Fruit fly (Drosophila melanogaster) whole organism, prepupa: ENCODE measurements around the gene Ltn1.

ENCODE experiments used
- CG10631 ChIP-seq: fragments of 200-800 bp; sonication (Bioruptor generic); optimal IDR thresholded peaks from 2 replicates; lab custom pipeline; 2016; ENCODE audit warnings: missing biosample characterization, missing genetic modification characterization
- CG11294 ChIP-seq: fragments of 200-800 bp; sonication (Bioruptor generic); IDR thresholded peaks from 2 replicates; pipeline ENCODE4 v1.3.6; 2022; ENCODE audit warnings: missing biosample characterization, missing genetic modification characterization
- CG11762 ChIP-seq: fragments of 200-800 bp; sonication (Bioruptor generic); optimal IDR thresholded peaks from 3 replicates; lab custom pipeline; 2016; ENCODE audit warnings: missing biosample characterization, missing genetic modification characterization; ENCODE audit not compliant: insufficient read depth
- CG11902 ChIP-seq: fragments of 200-800 bp; sonication (Bioruptor generic); optimal IDR thresholded peaks from 3 replicates; lab custom pipeline; 2016; ENCODE audit warnings: missing biosample characterization, missing genetic modification characterization
- CG15336 ChIP-seq: fragments of 200-800 bp; sonication (Bioruptor generic); IDR thresholded peaks from 2 replicates; pipeline ENCODE4 v1.3.6; 2022; ENCODE audit warnings: missing biosample characterization, missing genetic modification characterization
- CG1621 ChIP-seq: fragments of 200-800 bp; sonication (Bioruptor generic); optimal IDR thresholded peaks from 3 replicates; lab custom pipeline; 2018; ENCODE audit warnings: missing biosample characterization, mild to moderate bottlenecking, missing genetic modification characterization
- CG3032 ChIP-seq: fragments of 200-800 bp; optimal IDR thresholded peaks from 2 replicates; lab custom pipeline; 2019; ENCODE audit warnings: missing biosample characterization, mild to moderate bottlenecking, missing genetic modification characterization, moderate library complexity
- CG31627 ChIP-seq: fragments of 200-800 bp; sonication (Bioruptor generic); optimal IDR thresholded peaks from 3 replicates; lab custom pipeline; 2016; ENCODE audit warnings: missing biosample characterization, missing genetic modification characterization
- CG32006 ChIP-seq: fragments of 200-800 bp; sonication (Bioruptor generic); optimal IDR thresholded peaks from 3 replicates; lab custom pipeline; 2017; ENCODE audit warnings: missing biosample characterization, mild to moderate bottlenecking, missing genetic modification characterization
- CG34406 ChIP-seq: fragments of 200-800 bp; sonication (Bioruptor generic); optimal IDR thresholded peaks from 3 replicates; lab custom pipeline; 2016; ENCODE audit warnings: missing biosample characterization, missing genetic modification characterization
- CG3919 ChIP-seq: fragments of 200-800 bp; sonication (Bioruptor generic); optimal IDR thresholded peaks from 3 replicates; lab custom pipeline; 2016; ENCODE audit warnings: missing biosample characterization, missing genetic modification characterization
- CG4318 ChIP-seq: fragments of 200-800 bp; sonication (Bioruptor generic); optimal IDR thresholded peaks from 3 replicates; lab custom pipeline; 2017; ENCODE audit warnings: missing biosample characterization, mild to moderate bottlenecking, missing genetic modification characterization
- CG6163 ChIP-seq: fragments of 200-800 bp; sonication (Bioruptor generic); IDR thresholded peaks from 3 replicates; pipeline ENCODE4 v1.3.6; 2022; ENCODE audit warnings: missing biosample characterization, missing genetic modification characterization
- CG6808 ChIP-seq: fragments of 200-800 bp; sonication (Bioruptor generic); optimal IDR thresholded peaks from 3 replicates; lab custom pipeline; 2017; ENCODE audit warnings: missing biosample characterization, missing genetic modification characterization, mild to moderate bottlenecking, moderate library complexity, missing genetic modification reagents
- CG6854 ChIP-seq: fragments of 200-800 bp; sonication (Bioruptor generic); optimal IDR thresholded peaks from 2 replicates; lab custom pipeline; 2017; ENCODE audit warnings: missing biosample characterization, mild to moderate bottlenecking, missing genetic modification characterization
- CG7368 ChIP-seq: fragments of 200-800 bp; sonication (Bioruptor generic); optimal IDR thresholded peaks from 3 replicates; lab custom pipeline; 2016; ENCODE audit warnings: missing biosample characterization, missing genetic modification characterization
- CG8119 ChIP-seq: fragments of 200-800 bp; sonication (Bioruptor generic); IDR thresholded peaks from 3 replicates; pipeline ENCODE4 v1.3.6; 2022; ENCODE audit warnings: missing biosample characterization, missing genetic modification characterization
- CG8319 ChIP-seq: fragments of 200-800 bp; sonication (Bioruptor generic); optimal IDR thresholded peaks from 3 replicates; lab custom pipeline; 2016; ENCODE audit warnings: missing biosample characterization, missing genetic modification characterization
- CG9139 ChIP-seq: fragments of 200-800 bp; sonication (Bioruptor generic); optimal IDR thresholded peaks from 3 replicates; lab custom pipeline; 2017; ENCODE audit warnings: missing biosample characterization, mild to moderate bottlenecking, missing genetic modification characterization
- Eip75B ChIP-seq: fragments of 200-800 bp; sonication (Bioruptor generic); optimal IDR thresholded peaks from 3 replicates; lab custom pipeline; 2016; ENCODE audit warnings: missing biosample characterization, missing genetic modification characterization
- Eip78C ChIP-seq: fragments of 200-800 bp; sonication (Bioruptor generic); peaks from one replicate; lab custom pipeline; 2016; ENCODE audit warnings: missing biosample characterization, missing genetic modification characterization
- Ets21C ChIP-seq: fragments of 200-800 bp; sonication (Bioruptor generic); optimal IDR thresholded peaks from 3 replicates; lab custom pipeline; 2016; ENCODE audit warnings: missing biosample characterization, missing genetic modification characterization
- Ets96B ChIP-seq: fragments of 200-800 bp; optimal IDR thresholded peaks from 2 replicates; lab custom pipeline; 2019; ENCODE audit warnings: missing biosample characterization, mild to moderate bottlenecking, missing genetic modification characterization, moderate library complexity
- Gug ChIP-seq: fragments of 200-800 bp; sonication (Bioruptor generic); IDR thresholded peaks from 2 replicates; pipeline ENCODE4 v1.3.6; 2022; ENCODE audit warnings: missing biosample characterization, missing genetic modification characterization
- Hr38 ChIP-seq: sonication (Bioruptor generic); optimal IDR thresholded peaks from 2 replicates; lab custom pipeline; 2016; ENCODE audit warnings: missing biosample characterization, missing genetic modification characterization
- Hr4 ChIP-seq: fragments of 200-800 bp; sonication (Bioruptor generic); optimal IDR thresholded peaks from 3 replicates; lab custom pipeline; 2016; ENCODE audit warnings: missing biosample characterization, missing genetic modification characterization
- Met ChIP-seq: fragments of 200-800 bp; sonication (Bioruptor generic); optimal IDR thresholded peaks from 3 replicates; lab custom pipeline; 2016; ENCODE audit warnings: missing biosample characterization, missing genetic modification characterization
- Sox102F ChIP-seq: fragments of 200-800 bp; sonication (Bioruptor generic); optimal IDR thresholded peaks from 2 replicates; lab custom pipeline; 2016; ENCODE audit warnings: missing biosample characterization, mild to moderate bottlenecking, missing genetic modification characterization
- Sox14 ChIP-seq: fragments of 200-800 bp; sonication (Bioruptor generic); optimal IDR thresholded peaks from 3 replicates; lab custom pipeline; 2016; ENCODE audit warnings: missing biosample characterization, missing genetic modification characterization
- Sox15 ChIP-seq: fragments of 200-800 bp; sonication (Bioruptor generic); optimal IDR thresholded peaks from 3 replicates; lab custom pipeline; 2016; ENCODE audit warnings: missing biosample characterization, missing genetic modification characterization
- acj6 ChIP-seq: fragments of 200-800 bp; sonication (Bioruptor generic); optimal IDR thresholded peaks from 3 replicates; lab custom pipeline; 2016; ENCODE audit warnings: missing biosample characterization, missing genetic modification characterization
- cyc ChIP-seq: fragments of 200-800 bp; sonication (Bioruptor generic); optimal IDR thresholded peaks from 3 replicates; lab custom pipeline; 2016; ENCODE audit warnings: missing biosample characterization, missing genetic modification characterization
- dsx ChIP-seq: fragments of 200-800 bp; optimal IDR thresholded peaks from 3 replicates; lab custom pipeline; 2019; ENCODE audit warnings: missing biosample characterization, mild to moderate bottlenecking, missing genetic modification characterization, moderate library complexity; ENCODE audit not compliant: poor library complexity, severe bottlenecking
- eg ChIP-seq: fragments of 200-800 bp; sonication (Bioruptor generic); IDR thresholded peaks from 3 replicates; pipeline ENCODE4 v1.3.6; 2022; ENCODE audit warnings: missing biosample characterization, missing genetic modification characterization
- esn ChIP-seq: fragments of 200-800 bp; sonication (Bioruptor generic); optimal IDR thresholded peaks from 2 replicates; lab custom pipeline; 2016; ENCODE audit warnings: missing biosample characterization, mild to moderate bottlenecking, missing genetic modification characterization, moderate library complexity
- fd59A ChIP-seq: fragments of 200-800 bp; sonication (Bioruptor generic); optimal IDR thresholded peaks from 2 replicates; lab custom pipeline; 2017; ENCODE audit warnings: missing biosample characterization, mild to moderate bottlenecking, missing genetic modification characterization, missing genetic modification reagents
- fd85E ChIP-seq: fragments of 200-800 bp; sonication (Bioruptor generic); optimal IDR thresholded peaks from 3 replicates; lab custom pipeline; 2016; ENCODE audit warnings: missing biosample characterization, missing genetic modification characterization
- fkh ChIP-seq: fragments of 200-800 bp; sonication (Bioruptor generic); optimal IDR thresholded peaks from 3 replicates; lab custom pipeline; 2017; ENCODE audit warnings: missing biosample characterization, mild to moderate bottlenecking, missing genetic modification characterization, moderate library complexity
- lz ChIP-seq: fragments of 200-800 bp; sonication (Bioruptor generic); optimal IDR thresholded peaks from 3 replicates; lab custom pipeline; 2016; ENCODE audit warnings: missing biosample characterization, missing genetic modification characterization
- net ChIP-seq: fragments of 200-800 bp; sonication (Bioruptor generic); optimal IDR thresholded peaks from 3 replicates; lab custom pipeline; 2016; ENCODE audit warnings: missing biosample characterization, missing genetic modification characterization
- salr ChIP-seq, 2 experiments: fragments of 200-800 bp; sonication (Bioruptor generic); optimal IDR thresholded peaks; 3 replicates each; lab custom pipeline; 2016 to 2018; ENCODE audit warnings: missing biosample characterization in 2 of 2, missing genetic modification characterization in 2 of 2, mild to moderate bottlenecking in 1 of 2
- spab ChIP-seq: fragments of 200-800 bp; sonication (Bioruptor generic); optimal IDR thresholded peaks from 2 replicates; lab custom pipeline; 2017; ENCODE audit warnings: missing biosample characterization, mild to moderate bottlenecking, missing genetic modification characterization, missing genetic modification reagents
- ss ChIP-seq, 2 experiments: fragments of 200-800 bp; sonication (Bioruptor generic); optimal IDR thresholded peaks; 2 replicates in 1 of 2; 3 replicates in 1 of 2; lab custom pipeline; 2017 to 2018; ENCODE audit warnings: mild to moderate bottlenecking in 2 of 2, missing biosample characterization in 2 of 2, missing genetic modification characterization in 2 of 2, moderate library complexity in 1 of 2
- svp ChIP-seq: fragments of 200-800 bp; sonication (Bioruptor generic); peaks from one replicate; lab custom pipeline; 2016; ENCODE audit warnings: missing biosample characterization, missing genetic modification characterization
- topi ChIP-seq: fragments of 200-800 bp; sonication (Bioruptor generic); optimal IDR thresholded peaks from 3 replicates; lab custom pipeline; 2016; ENCODE audit warnings: missing biosample characterization, missing genetic modification characterization
- vri ChIP-seq: fragments of 200-800 bp; sonication (Bioruptor generic); optimal IDR thresholded peaks from 3 replicates; lab custom pipeline; 2016; ENCODE audit warnings: missing biosample characterization, mild to moderate bottlenecking, missing genetic modification characterization

The Ltn1 gene

DNA sequence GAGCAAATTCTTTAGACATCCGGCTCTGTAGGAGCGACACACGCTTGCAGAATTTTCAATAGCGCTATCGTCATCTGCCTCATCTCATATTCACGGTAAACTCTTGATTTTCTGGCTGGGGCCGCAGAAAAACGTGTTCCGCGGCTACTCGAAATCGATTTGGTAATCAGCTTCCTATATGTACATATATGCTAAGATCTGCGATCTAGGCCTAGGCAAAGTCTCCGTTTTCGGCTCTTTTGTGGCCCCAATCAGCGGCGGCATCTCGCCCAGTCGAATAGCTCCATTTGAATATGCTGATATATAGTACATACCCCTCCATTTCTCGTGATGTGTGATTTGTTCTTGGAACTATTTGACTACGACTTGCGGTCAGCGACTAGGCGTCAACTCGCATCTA is 10.9 kb upstream of the Ltn1 start:
- TF ChIP-seq CG6854 (GFP tag; lab: Kevin White, UChicago): no peak
- no peak for TF ChIP-seq svp (GFP tag; lab: Kevin White, UChicago)
- no peak for TF ChIP-seq CG31627
- TF ChIP-seq Sox14 (GFP tag; lab: Kevin White, UChicago): no peak
- TF ChIP-seq Met (GFP tag; lab: Kevin White, UChicago): no peak
- TF ChIP-seq net (GFP tag; lab: Kevin White, UChicago): no peak
- TF ChIP-seq cyc: no peak
- TF ChIP-seq CG11902 (GFP tag; lab: Kevin White, UChicago): no peak

DNA sequence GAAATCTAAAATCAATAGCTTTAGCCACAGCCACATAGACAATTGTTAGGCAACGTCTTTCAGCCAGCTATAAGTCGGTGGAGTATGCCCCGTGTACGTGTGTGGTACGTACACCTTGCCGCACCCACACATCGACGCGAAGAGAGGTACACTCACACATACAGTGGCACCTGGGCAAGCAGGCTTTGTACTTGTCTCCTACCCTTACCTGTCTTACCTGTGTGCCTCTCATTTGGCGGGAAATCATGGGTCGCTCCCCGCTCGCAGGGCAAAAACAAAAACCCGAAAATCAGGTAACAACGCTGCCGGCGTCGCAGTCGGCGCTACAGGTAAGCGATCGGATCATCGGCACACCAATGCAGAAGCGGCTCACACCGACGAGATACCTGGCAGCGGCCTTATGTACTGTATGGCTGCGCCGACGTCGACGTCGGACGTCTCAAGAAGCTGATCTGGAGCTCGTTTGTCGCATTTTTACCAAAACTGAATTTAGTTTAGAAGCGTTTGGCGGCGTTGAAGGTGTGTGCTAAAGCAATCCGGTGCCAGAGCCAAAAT is 10.1 kb upstream of the Ltn1 start:
- no peak for TF ChIP-seq fd85E (GFP tag; lab: Kevin White, UChicago)
- TF ChIP-seq vri (GFP tag; lab: Kevin White, UChicago): peak; percentile 30
- TF ChIP-seq CG15336: no peak; the same call in 1 of the 2 replicates
- no peak for TF ChIP-seq CG31627
- TF ChIP-seq svp (GFP tag; lab: Kevin White, UChicago): no peak
- no peak for TF ChIP-seq CG8319 (GFP tag; lab: Kevin White, UChicago)
- peak; percentile 49 for TF ChIP-seq CG6854 (GFP tag; lab: Kevin White, UChicago)
- no peak for TF ChIP-seq Met (GFP tag; lab: Kevin White, UChicago)
- peak; percentile 17 for TF ChIP-seq dsx (GFP tag; lab: Kevin White, UChicago)
- no peak for TF ChIP-seq CG11294 (GFP tag; lab: Robert Waterston, UW)
- TF ChIP-seq Gug (GFP tag; lab: Robert Waterston, UW): no peak
- TF ChIP-seq Sox102F (GFP tag; lab: Kevin White, UChicago): peak; percentile 34
- TF ChIP-seq lz (GFP tag; lab: Kevin White, UChicago): no peak
- no peak for TF ChIP-seq CG6163 (GFP tag; lab: Robert Waterston, UW)
- TF ChIP-seq CG6808 (GFP tag; lab: Kevin White, UChicago): peak; percentile 16
- TF ChIP-seq CG8119 (GFP tag; lab: Robert Waterston, UW): no peak
- TF ChIP-seq Ets21C (GFP tag; lab: Kevin White, UChicago): no peak
- peak in 1 of 2 experiments; percentile 19 for TF ChIP-seq ss (GFP tag; optimal IDR thresholded peaks at IDR 0.05; lab: Kevin White, UChicago)
- TF ChIP-seq fd59A (GFP tag; lab: Kevin White, UChicago): no peak
- no peak for TF ChIP-seq Eip75B (GFP tag; lab: Kevin White, UChicago)
- no peak for TF ChIP-seq Sox14 (GFP tag; lab: Kevin White, UChicago)
- TF ChIP-seq CG11762: no peak
- TF ChIP-seq Ets96B: no peak
- no peak for TF ChIP-seq spab
- TF ChIP-seq CG3032 (tag; lab: Kevin White, UChicago): no peak
- TF ChIP-seq CG3919 (GFP tag; lab: Kevin White, UChicago): peak; percentile 15
- TF ChIP-seq CG4318 (GFP tag; lab: Kevin White, UChicago): no peak
- TF ChIP-seq esn (GFP tag; lab: Kevin White, UChicago): no peak
- no peak for TF ChIP-seq CG1621 (tag; lab: Kevin White, UChicago)
- TF ChIP-seq Eip78C: peak; percentile 33
- no peak for TF ChIP-seq CG34406 (GFP tag; lab: Kevin White, UChicago)
- no peak for TF ChIP-seq CG9139 (GFP tag; lab: Kevin White, UChicago)

DNA sequence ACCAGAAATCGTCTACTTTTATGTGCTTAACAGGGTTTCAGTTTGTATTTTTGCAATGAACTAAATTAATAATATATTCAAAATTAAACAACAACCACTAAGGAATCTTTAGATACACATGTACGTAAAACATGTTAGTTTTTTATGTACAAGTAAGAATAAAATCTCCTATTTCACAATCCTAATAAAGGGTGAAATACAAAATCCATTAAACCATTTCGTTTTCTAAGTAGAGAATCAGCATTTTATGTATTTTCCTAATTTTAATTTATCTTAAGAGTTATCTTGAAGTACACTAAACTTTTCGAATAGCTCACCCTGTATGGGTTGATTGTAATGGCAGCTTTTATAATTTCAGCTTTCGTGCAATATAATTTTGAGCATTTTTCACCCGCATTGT is 9.7 kb upstream of the Ltn1 start:
- TF ChIP-seq fkh: no peak
- TF ChIP-seq Sox15 (GFP tag; lab: Kevin White, UChicago): peak; percentile 62
- TF ChIP-seq CG7368 (GFP tag; lab: Kevin White, UChicago): peak; percentile 73
- TF ChIP-seq ss (GFP tag; optimal IDR thresholded peaks at IDR 0.05; lab: Kevin White, UChicago): no peak
- TF ChIP-seq topi (GFP tag; lab: Kevin White, UChicago): peak; percentile 81
- TF ChIP-seq CG3919 (GFP tag; lab: Kevin White, UChicago): peak; percentile 77
- peak; percentile 84 for TF ChIP-seq acj6
- peak; percentile 93 for TF ChIP-seq CG15336
- TF ChIP-seq CG11902 (GFP tag; lab: Kevin White, UChicago): peak; percentile 30
- TF ChIP-seq CG11762: peak; percentile 84
- peak; percentile 56 for TF ChIP-seq Gug (GFP tag; lab: Robert Waterston, UW)
- TF ChIP-seq Hr38 (GFP tag; lab: Kevin White, UChicago): no peak
- TF ChIP-seq CG34406 (GFP tag; lab: Kevin White, UChicago): peak; percentile 87
- peak; percentile 46 for TF ChIP-seq dsx (GFP tag; lab: Kevin White, UChicago)
- peak in 1 of 2 experiments; percentile 84 for TF ChIP-seq salr (GFP tag; optimal IDR thresholded peaks at IDR 0.05; lab: Kevin White, UChicago)
- TF ChIP-seq eg (GFP tag; lab: Robert Waterston, UW): peak; percentile 84
- peak; percentile 70 for TF ChIP-seq CG10631 (GFP tag; lab: Kevin White, UChicago)
- TF ChIP-seq CG11294 (GFP tag; lab: Robert Waterston, UW): peak; percentile 61
- peak; percentile 86 for TF ChIP-seq CG32006
- TF ChIP-seq vri (GFP tag; lab: Kevin White, UChicago): peak; percentile 49
- peak; percentile 88 for TF ChIP-seq Hr4 (GFP tag; lab: Kevin White, UChicago)
- peak; percentile 74 for TF ChIP-seq Ets96B
